Fruit fly (Drosophila melanogaster) whole organism, embryonic: ENCODE data around the gene TRAM.
A peak's percentile ranks its signal among the peaks of the same experiment; 100 is the strongest.

ENCODE experiments used
- B-H1 ChIP-seq: fragments of 200-800 bp; sonication (Bioruptor generic); IDR thresholded peaks from 3 replicates; pipeline ENCODE4 v1.3.6; 2022; ENCODE audit warnings: missing biosample characterization, missing genetic modification characterization
- B-H2 ChIP-seq: fragments of 200-800 bp; sonication (Bioruptor generic); optimal IDR thresholded peaks from 2 replicates; lab custom pipeline; 2018; ENCODE audit warnings: missing biosample characterization, mild to moderate bottlenecking, missing genetic modification characterization
- CG10462 ChIP-seq: fragments of 200-800 bp; sonication (Bioruptor generic); optimal IDR thresholded peaks from 2 replicates; lab custom pipeline; 2016; ENCODE audit warnings: missing biosample characterization, missing genetic modification characterization
- CG11398 ChIP-seq: fragments of 200-800 bp; sonication (Bioruptor generic); optimal IDR thresholded peaks from 2 replicates; lab custom pipeline; 2016; ENCODE audit warnings: missing biosample characterization, missing genetic modification characterization
- CG12155 ChIP-seq: fragments of 200-800 bp; sonication (Bioruptor generic); optimal IDR thresholded peaks from 3 replicates; lab custom pipeline; 2016; ENCODE audit warnings: missing biosample characterization, missing genetic modification characterization
- CG14014 ChIP-seq: fragments of 200-800 bp; sonication (Bioruptor generic); IDR thresholded peaks from 2 replicates; pipeline ENCODE4 v1.3.6; 2022; ENCODE audit warnings: missing biosample characterization, missing genetic modification characterization
- CG15073 ChIP-seq: fragments of 200-800 bp; sonication (Bioruptor generic); optimal IDR thresholded peaks from 2 replicates; lab custom pipeline; 2016; ENCODE audit warnings: missing biosample characterization, missing genetic modification characterization
- CG15514 ChIP-seq: fragments of 200-800 bp; sonication (Bioruptor generic); optimal IDR thresholded peaks from 3 replicates; lab custom pipeline; 2017; ENCODE audit warnings: missing biosample characterization, missing genetic modification characterization, mild to moderate bottlenecking, moderate library complexity, missing genetic modification reagents
- CG16863 ChIP-seq: fragments of 200-800 bp; sonication (Bioruptor generic); optimal IDR thresholded peaks from 3 replicates; lab custom pipeline; 2016; ENCODE audit warnings: missing biosample characterization, missing genetic modification characterization
- CG17361 ChIP-seq: fragments of 200-800 bp; sonication (Bioruptor generic); IDR thresholded peaks from 3 replicates; pipeline ENCODE4 v1.3.6; 2022; ENCODE audit warnings: missing biosample characterization, missing genetic modification characterization
- CG17385 ChIP-seq: fragments of 200-800 bp; sonication (Bioruptor generic); optimal IDR thresholded peaks from 3 replicates; lab custom pipeline; 2018; ENCODE audit warnings: missing biosample characterization, mild to moderate bottlenecking, missing genetic modification characterization
- CG18262 ChIP-seq: fragments of 200-800 bp; optimal IDR thresholded peaks from 3 replicates; lab custom pipeline; 2019; ENCODE audit warnings: missing biosample characterization, mild to moderate bottlenecking, missing genetic modification characterization, moderate library complexity
- CG34224 ChIP-seq: fragments of 200-800 bp; sonication (Bioruptor generic); IDR thresholded peaks from 3 replicates; pipeline ENCODE4 v1.3.6; 2022; ENCODE audit warnings: missing biosample characterization, missing genetic modification characterization; ENCODE audit not compliant: partially characterized antibody
- CG4404 ChIP-seq: fragments of 200-800 bp; sonication (Bioruptor generic); IDR thresholded peaks from 2 replicates; pipeline ENCODE4 v1.3.6; 2022; ENCODE audit warnings: missing biosample characterization, missing genetic modification characterization
- CG4617 ChIP-seq: fragments of 200-800 bp; sonication (Bioruptor generic); optimal IDR thresholded peaks from 3 replicates; lab custom pipeline; 2016; ENCODE audit warnings: missing biosample characterization, missing genetic modification characterization, borderline replicate concordance
- CG4707 ChIP-seq: fragments of 200-800 bp; sonication (Bioruptor generic); optimal IDR thresholded peaks from 2 replicates; lab custom pipeline; 2018; ENCODE audit warnings: missing biosample characterization, mild to moderate bottlenecking, missing genetic modification characterization, moderate library complexity
- CG7963 ChIP-seq: fragments of 200-800 bp; sonication (Bioruptor generic); IDR thresholded peaks from 3 replicates; pipeline ENCODE4 v1.3.6; 2022; ENCODE audit warnings: missing biosample characterization, missing genetic modification characterization; ENCODE audit not compliant: partially characterized antibody
- CG8944 ChIP-seq: fragments of 200-800 bp; sonication (Bioruptor generic); optimal IDR thresholded peaks from 3 replicates; lab custom pipeline; 2016; ENCODE audit warnings: missing biosample characterization, missing genetic modification characterization
- D19A ChIP-seq: fragments of 200-800 bp; optimal IDR thresholded peaks from 3 replicates; lab custom pipeline; 2019; ENCODE audit warnings: missing biosample characterization, mild to moderate bottlenecking, missing genetic modification characterization, moderate library complexity
- Elba2 ChIP-seq: fragments of 200-800 bp; sonication (Bioruptor generic); optimal IDR thresholded peaks from 3 replicates; lab custom pipeline; 2016; ENCODE audit warnings: missing biosample characterization, missing genetic modification characterization
- HmgD ChIP-seq: fragments of 200-800 bp; sonication (Bioruptor generic); optimal IDR thresholded peaks from 3 replicates; lab custom pipeline; 2016; ENCODE audit warnings: missing biosample characterization, missing genetic modification characterization
- Hmr ChIP-seq: fragments of 200-800 bp; sonication (Bioruptor generic); optimal IDR thresholded peaks from 3 replicates; lab custom pipeline; 2017; ENCODE audit warnings: mild to moderate bottlenecking, missing biosample characterization, missing genetic modification reagents, missing genetic modification characterization
- Med ChIP-seq: fragments of 200-800 bp; sonication (Bioruptor generic); peaks from one replicate; lab custom pipeline; 2016; ENCODE audit warnings: missing biosample characterization, missing genetic modification characterization, mild to moderate bottlenecking, inconsistent platforms, moderate library complexity
- NfI ChIP-seq: fragments of 200-800 bp; sonication (Bioruptor generic); optimal IDR thresholded peaks from 3 replicates; lab custom pipeline; 2018; ENCODE audit warnings: missing biosample characterization, mild to moderate bottlenecking, missing genetic modification characterization, moderate library complexity
- Side ChIP-seq: fragments of 200-800 bp; sonication (Bioruptor generic); optimal IDR thresholded peaks from 2 replicates; lab custom pipeline; 2016; ENCODE audit warnings: missing biosample characterization, missing genetic modification characterization
- Spps ChIP-seq: fragments of 200-800 bp; sonication (Bioruptor generic); optimal IDR thresholded peaks from 2 replicates; lab custom pipeline; 2018; ENCODE audit warnings: missing biosample characterization, mild to moderate bottlenecking, missing genetic modification characterization
- Sry-δ ChIP-seq: fragments of 200-800 bp; sonication (Bioruptor generic); optimal IDR thresholded peaks from 2 replicates; lab custom pipeline; 2016; ENCODE audit warnings: missing biosample characterization, missing genetic modification characterization
- ase ChIP-seq: fragments of 200-800 bp; sonication (Bioruptor generic); IDR thresholded peaks from 3 replicates; pipeline ENCODE4 v1.3.6; 2022; ENCODE audit warnings: missing biosample characterization, missing genetic modification characterization
- az2 ChIP-seq: fragments of 200-800 bp; sonication (Bioruptor generic); optimal IDR thresholded peaks from 3 replicates; lab custom pipeline; 2016; ENCODE audit warnings: missing biosample characterization, missing genetic modification characterization
- chinmo ChIP-seq: fragments of 200-800 bp; sonication (Bioruptor generic); IDR thresholded peaks from 4 replicates; pipeline ENCODE4 v1.3.6; 2022; ENCODE audit warnings: missing biosample characterization, missing genetic modification characterization; ENCODE audit not compliant: partially characterized antibody
- corto ChIP-seq: fragments of 200-800 bp; sonication (Bioruptor generic); optimal IDR thresholded peaks from 2 replicates; lab custom pipeline; 2016; ENCODE audit warnings: missing biosample characterization, mild to moderate bottlenecking, missing genetic modification characterization, moderate library complexity
- crol ChIP-seq: fragments of 200-800 bp; sonication (Bioruptor generic); IDR thresholded peaks from 2 replicates; pipeline ENCODE4 v1.3.6; 2022; ENCODE audit warnings: missing biosample characterization, missing genetic modification characterization
- dysf ChIP-seq: fragments of 200-800 bp; sonication (Bioruptor generic); IDR thresholded peaks from 3 replicates; pipeline ENCODE4 v1.3.6; 2022; ENCODE audit warnings: missing biosample characterization, missing genetic modification characterization
- en ChIP-seq: fragments of 200-800 bp; sonication (Bioruptor generic); optimal IDR thresholded peaks from 2 replicates; lab custom pipeline; 2016; ENCODE audit warnings: missing biosample characterization, missing genetic modification characterization
- gfzf ChIP-seq: fragments of 200-800 bp; sonication (Bioruptor generic); optimal IDR thresholded peaks from 2 replicates; lab custom pipeline; 2016; ENCODE audit warnings: missing biosample characterization, mild to moderate bottlenecking, missing genetic modification characterization, moderate library complexity
- hbn ChIP-seq: fragments of 200-800 bp; sonication (Bioruptor generic); IDR thresholded peaks from 2 replicates; pipeline ENCODE4 v1.3.6; 2022; ENCODE audit warnings: missing biosample characterization, missing genetic modification characterization; ENCODE audit not compliant: partially characterized antibody
- ken ChIP-seq: fragments of 200-800 bp; sonication (Bioruptor generic); IDR thresholded peaks from 3 replicates; pipeline ENCODE4 v1.3.6; 2022; ENCODE audit warnings: missing biosample characterization, missing genetic modification characterization
- kni ChIP-seq: fragments of 200-800 bp; sonication (Bioruptor generic); optimal IDR thresholded peaks from 3 replicates; lab custom pipeline; 2017; ENCODE audit warnings: mild to moderate bottlenecking, missing biosample characterization, missing genetic modification reagents, missing genetic modification characterization
- lab ChIP-seq: fragments of 200-800 bp; sonication (Bioruptor generic); optimal IDR thresholded peaks from 3 replicates; lab custom pipeline; 2017; ENCODE audit warnings: missing biosample characterization, missing genetic modification characterization, mild to moderate bottlenecking, moderate library complexity, missing genetic modification reagents
- nmo ChIP-seq: fragments of 200-800 bp; sonication (Bioruptor generic); optimal IDR thresholded peaks from 2 replicates; lab custom pipeline; 2018; ENCODE audit warnings: missing biosample characterization, mild to moderate bottlenecking, missing genetic modification characterization, moderate library complexity
- pfk ChIP-seq: fragments of 200-800 bp; sonication (Bioruptor generic); optimal IDR thresholded peaks from 2 replicates; lab custom pipeline; 2018; ENCODE audit warnings: missing biosample characterization, mild to moderate bottlenecking, missing genetic modification characterization, moderate library complexity
- ro ChIP-seq: fragments of 200-800 bp; sonication (Bioruptor generic); IDR thresholded peaks from 2 replicates; pipeline ENCODE4 v1.3.6; 2022; ENCODE audit warnings: missing biosample characterization, missing genetic modification characterization
- sens-2 ChIP-seq: fragments of 200-800 bp; sonication (Bioruptor generic); IDR thresholded peaks from 2 replicates; pipeline ENCODE4 v1.3.6; 2022; ENCODE audit warnings: missing biosample characterization, missing genetic modification characterization
- so ChIP-seq: fragments of 200-800 bp; sonication (Bioruptor generic); IDR thresholded peaks from 3 replicates; pipeline ENCODE4 v1.3.6; 2022; ENCODE audit warnings: missing biosample characterization, missing genetic modification characterization
- sug ChIP-seq: fragments of 200-800 bp; optimal IDR thresholded peaks from 2 replicates; lab custom pipeline; 2019; ENCODE audit warnings: missing biosample characterization, mild to moderate bottlenecking, missing genetic modification characterization, moderate library complexity
- tio ChIP-seq: fragments of 200-800 bp; sonication (Bioruptor generic); optimal IDR thresholded peaks from 2 replicates; lab custom pipeline; 2017; ENCODE audit warnings: missing biosample characterization, missing genetic modification characterization, inconsistent platforms
- toy ChIP-seq: fragments of 200-800 bp; sonication (Bioruptor generic); IDR thresholded peaks from 2 replicates; pipeline ENCODE4 v1.3.6; 2022; ENCODE audit warnings: missing biosample characterization, missing genetic modification characterization
- vfl ChIP-seq: fragments of 200-800 bp; sonication (Bioruptor generic); optimal IDR thresholded peaks from 2 replicates; lab custom pipeline; 2016; ENCODE audit warnings: missing biosample characterization, missing genetic modification characterization
- wek ChIP-seq: fragments of 200-800 bp; sonication (Bioruptor generic); optimal IDR thresholded peaks from 3 replicates; lab custom pipeline; 2018; ENCODE audit warnings: missing biosample characterization, mild to moderate bottlenecking, missing genetic modification characterization, moderate library complexity
- zen ChIP-seq: fragments of 200-800 bp; sonication (Bioruptor generic); optimal IDR thresholded peaks from 3 replicates; lab custom pipeline; 2018; ENCODE audit warnings: missing biosample characterization, mild to moderate bottlenecking, missing genetic modification characterization, moderate library complexity

TRAM gene

DNA sequence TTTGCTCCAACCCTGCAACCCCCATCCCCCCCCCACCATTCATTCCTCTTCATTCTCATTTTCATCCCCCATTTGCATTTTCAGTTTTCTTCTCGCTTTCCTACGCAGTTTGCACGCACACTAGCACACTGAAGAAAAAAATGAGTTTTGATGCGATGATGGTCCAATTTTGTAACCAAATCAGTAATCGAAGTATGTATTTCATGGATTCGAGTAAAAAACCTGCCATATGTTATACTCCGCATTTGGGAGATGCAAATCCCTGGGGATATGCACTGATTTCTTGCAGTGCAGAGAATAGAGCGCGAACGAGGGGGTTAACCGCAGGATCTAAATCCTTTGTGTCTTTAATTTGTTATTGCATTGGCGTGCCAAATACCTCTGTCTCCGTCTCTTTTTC lies 20.8 kb downstream of the TRAM start (continued):
- TF ChIP-seq ase = peak; percentile 46; the same call in 1 of the 3 replicates
- no peak for TF ChIP-seq CG7963 (GFP tag; lab: Robert Waterston, UW)
- TF ChIP-seq wek = peak; percentile 30
- no peak for TF ChIP-seq sens-2
- TF ChIP-seq B-H2 = no peak
- TF ChIP-seq HmgD (GFP tag; lab: Kevin White, UChicago) = peak; percentile 17
- TF ChIP-seq CG34224 = no peak
- TF ChIP-seq CG10462 (GFP tag; lab: Kevin White, UChicago) = no peak
- peak; percentile 72 for TF ChIP-seq dysf
- peak; percentile 23; the same call in 1 of the 2 replicates for TF ChIP-seq CG4404 (GFP tag; lab: Robert Waterston, UW)
- TF ChIP-seq CG17385 (GFP tag; lab: Kevin White, UChicago) = peak; percentile 41
- peak; percentile 14 for TF ChIP-seq tio (GFP tag; lab: Kevin White, UChicago)
- TF ChIP-seq kni (GFP tag; lab: Kevin White, UChicago) = no peak
- no peak for TF ChIP-seq hbn (GFP tag; lab: Robert Waterston, UW)
- peak; percentile 43; the same call in 1 of the 3 replicates for TF ChIP-seq ken (GFP tag; lab: Robert Waterston, UW)
- TF ChIP-seq en (GFP tag; lab: Kevin White, UChicago) = no peak
- TF ChIP-seq CG11398 (GFP tag; lab: Kevin White, UChicago) = no peak
- no peak for TF ChIP-seq vfl (GFP tag; lab: Kevin White, UChicago)
- peak; percentile 59 for TF ChIP-seq CG14014 (GFP tag; lab: Robert Waterston, UW)
- no peak; the same call in 2 of the 3 replicates for TF ChIP-seq B-H1 (GFP tag; lab: Robert Waterston, UW)
- peak; percentile 55 for TF ChIP-seq CG8944 (GFP tag; lab: Kevin White, UChicago)
- TF ChIP-seq CG17361 (GFP tag; lab: Robert Waterston, UW) = peak; percentile 53; the same call in 1 of the 3 replicates
- no peak for TF ChIP-seq CG12155 (GFP tag; lab: Kevin White, UChicago)
- no peak for TF ChIP-seq pfk (GFP tag; lab: Kevin White, UChicago)
- TF ChIP-seq zen (tag; lab: Kevin White, UChicago) = no peak
- TF ChIP-seq Med (GFP tag; lab: Kevin White, UChicago) = peak; percentile 93
- TF ChIP-seq corto (GFP tag; lab: Kevin White, UChicago) = no peak
- peak; percentile 58 for TF ChIP-seq nmo
- peak; percentile 65 for TF ChIP-seq Hmr (GFP tag; lab: Kevin White, UChicago)
- peak; percentile 28 for TF ChIP-seq CG4707 (GFP tag; lab: Kevin White, UChicago)
- TF ChIP-seq CG4617 (GFP tag; lab: Kevin White, UChicago) = no peak
- peak; percentile 35 for TF ChIP-seq CG16863 (GFP tag; lab: Kevin White, UChicago)
- TF ChIP-seq toy (GFP tag; lab: Robert Waterston, UW) = no peak
- no peak for TF ChIP-seq chinmo (GFP tag; lab: Robert Waterston, UW)
- TF ChIP-seq lab (GFP tag; lab: Kevin White, UChicago) = peak; percentile 78
- peak; percentile 55 for TF ChIP-seq az2 (GFP tag; lab: Kevin White, UChicago)
- TF ChIP-seq crol = 0 out of 2 replicates have a peak, but pooled peaks have one; percentile 3
- peak; percentile 16 for TF ChIP-seq Side (GFP tag; lab: Kevin White, UChicago)
- TF ChIP-seq CG18262 = peak; percentile 42
- TF ChIP-seq Spps = no peak
- TF ChIP-seq sug (tag; lab: Kevin White, UChicago) = no peak
- TF ChIP-seq ro = 0 out of 2 replicates have a peak, but pooled peaks have one; percentile 24
- no peak for TF ChIP-seq gfzf
- peak; percentile 62 for TF ChIP-seq NfI (GFP tag; lab: Kevin White, UChicago)
- TF ChIP-seq D19A (tag; lab: Kevin White, UChicago) = peak; percentile 51
- TF ChIP-seq so = 0 out of 3 replicates have a peak, but pooled peaks have one; percentile 21
- TF ChIP-seq CG15514 (GFP tag; lab: Kevin White, UChicago) = peak; percentile 41
- no peak for TF ChIP-seq Elba2 (GFP tag; lab: Kevin White, UChicago)
- no peak for TF ChIP-seq CG15073 (GFP tag; lab: Kevin White, UChicago)
- peak; percentile 18 for TF ChIP-seq Sry-δ
